Worm (Caenorhabditis elegans) whole organism, late embryonic: Measurements from ENCODE around the gene nmur-2.

ENCODE experiments used
- C08G9.2 ChIP-seq: sonication (generic microtip); optimal IDR thresholded peaks from 2 replicates; lab custom pipeline; 2016; ENCODE audit warnings: mild to moderate bottlenecking, missing genetic modification characterization, moderate library complexity, missing compliant biosample characterization
- F13H6.1 ChIP-seq: sonication (generic microtip); optimal IDR thresholded peaks from 2 replicates; lab custom pipeline; 2016; ENCODE audit warnings: missing genetic modification characterization, missing compliant biosample characterization
- K02D7.2 ChIP-seq: sonication (generic microtip); optimal IDR thresholded peaks from 2 replicates; lab custom pipeline; 2017; ENCODE audit warnings: mild to moderate bottlenecking, missing genetic modification characterization, missing compliant biosample characterization
- Y22D7AL.16 ChIP-seq: sonication (generic microtip); optimal IDR thresholded peaks from 2 replicates; lab custom pipeline; 2016; ENCODE audit warnings: missing genetic modification characterization, missing compliant biosample characterization
- ceh-14 ChIP-seq: sonication (generic microtip); optimal IDR thresholded peaks from 2 replicates; lab custom pipeline; 2016; ENCODE audit warnings: missing genotype, missing genetic modification characterization, missing compliant biosample characterization
- che-1 ChIP-seq: sonication (generic microtip); optimal IDR thresholded peaks from 2 replicates; lab custom pipeline; 2016; ENCODE audit warnings: mild to moderate bottlenecking, missing genetic modification characterization, missing compliant biosample characterization
- dve-1 ChIP-seq: sonication (generic microtip); optimal IDR thresholded peaks from 2 replicates; lab custom pipeline; 2017; ENCODE audit warnings: antibody characterized with exemption, mild to moderate bottlenecking, missing genetic modification characterization, missing compliant biosample characterization
- elt-2 ChIP-seq: sonication (generic microtip); optimal IDR thresholded peaks from 2 replicates; lab custom pipeline; 2016; ENCODE audit warnings: missing genetic modification reagents, missing genetic modification characterization, missing compliant biosample characterization
- elt-4 ChIP-seq: sonication (generic microtip); optimal IDR thresholded peaks from 2 replicates; lab custom pipeline; 2016; ENCODE audit warnings: missing genetic modification characterization, missing compliant biosample characterization
- hlh-30 ChIP-seq: sonication (generic microtip); optimal IDR thresholded peaks from 2 replicates; lab custom pipeline; 2017; ENCODE audit warnings: antibody characterized with exemption, missing genetic modification characterization, missing compliant biosample characterization; ENCODE audit not compliant: insufficient read depth
- hlh-8 ChIP-seq: sonication (generic microtip); optimal IDR thresholded peaks from 2 replicates; lab custom pipeline; 2016; ENCODE audit warnings: missing genotype, missing genetic modification characterization, missing compliant biosample characterization
- nhr-11 ChIP-seq: fragments of 150-350 bp; optimal IDR thresholded peaks from 2 replicates; lab custom pipeline; 2014; ENCODE audit warnings: missing biosample characterization, missing genetic modification characterization
- pag-3 ChIP-seq: sonication (generic microtip); optimal IDR thresholded peaks from 2 replicates; lab custom pipeline; 2016; ENCODE audit warnings: missing compliant biosample characterization, missing genetic modification characterization, borderline replicate concordance
- sox-4 ChIP-seq: sonication (generic microtip); optimal IDR thresholded peaks from 2 replicates; lab custom pipeline; 2017; ENCODE audit warnings: mild to moderate bottlenecking, missing genetic modification characterization, inconsistent platforms, missing compliant biosample characterization

- no peak for TF ChIP-seq elt-4 (tag; lab: Kevin White, UChicago)
- TF ChIP-seq pag-3 (tag; lab: Kevin White, UChicago): no peak
- TF ChIP-seq Y22D7AL.16 (tag; lab: Kevin White, UChicago): no peak
- TF ChIP-seq hlh-8 (tag; lab: Kevin White, UChicago): no peak
- no peak for TF ChIP-seq sox-4 (tag; lab: Kevin White, UChicago)
- TF ChIP-seq F13H6.1 (tag; lab: Kevin White, UChicago): no peak
- no peak for TF ChIP-seq che-1 (tag; lab: Kevin White, UChicago)
- no peak for TF ChIP-seq C08G9.2 (tag; lab: Kevin White, UChicago)
- no peak for TF ChIP-seq elt-2 (tag; lab: Kevin White, UChicago)
- TF ChIP-seq hlh-30: no peak
- TF ChIP-seq K02D7.2 (tag; lab: Kevin White, UChicago): no peak
- TF ChIP-seq nhr-11 (tag; lab: Kevin White, UChicago): no peak
- no peak for TF ChIP-seq dve-1 (tag; lab: Kevin White, UChicago)
- TF ChIP-seq ceh-14 (tag; lab: Kevin White, UChicago): no peak
Measured at ce11 chrII:108865-109264, 15.9 kb downstream of the nmur-2 start, which contains the start of gene C50D2.2.
